Fruit fly (Drosophila melanogaster) whole organism, wandering third instar larva: ENCODE results near the gene CG9525.

Experiments
- Dfd ChIP-seq: fragments of >200 bp; optimal IDR thresholded peaks from 2 replicates; lab custom pipeline; 2017; ENCODE audit warnings: missing biosample characterization, missing genetic modification characterization
- N ChIP-seq: fragments of >200 bp; optimal IDR thresholded peaks from 2 replicates; lab custom pipeline; 2018; ENCODE audit warnings: missing biosample characterization, missing external identifiers, missing genetic modification characterization
- fru ChIP-seq: fragments of 200-800 bp; sonication (Bioruptor generic); optimal IDR thresholded peaks from 3 replicates; lab custom pipeline; 2016; ENCODE audit warnings: missing biosample characterization, mild to moderate bottlenecking, missing genetic modification characterization
- pan ChIP-seq: fragments of >200 bp; optimal IDR thresholded peaks from 2 replicates; lab custom pipeline; 2017
- sv ChIP-seq: fragments of 200-800 bp; sonication (Bioruptor generic); optimal IDR thresholded peaks from 3 replicates; lab custom pipeline; 2016; ENCODE audit warnings: missing biosample characterization, missing genetic modification characterization
- tai ChIP-seq: sonication (Bioruptor generic); optimal IDR thresholded peaks from 2 replicates; lab custom pipeline; 2016; ENCODE audit warnings: missing biosample characterization, missing genetic modification characterization

DNA sequence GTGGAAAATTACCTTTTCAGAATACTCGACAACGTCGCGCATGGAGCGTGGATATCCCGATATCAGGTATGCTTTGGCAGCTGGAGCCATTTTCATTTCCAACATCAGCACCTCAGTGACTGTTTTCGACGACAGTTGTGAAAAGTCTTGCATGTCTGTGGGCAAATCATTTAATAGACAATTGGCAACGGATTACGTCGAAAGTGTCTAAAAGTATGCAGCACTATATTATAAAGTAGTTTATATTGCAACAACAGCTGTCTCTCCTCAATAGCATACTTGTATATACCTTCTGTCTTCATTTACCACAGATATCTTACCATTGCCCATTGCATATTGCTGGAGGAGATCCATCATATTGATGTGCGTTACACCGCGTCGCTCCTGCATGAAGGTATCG is 10.8 kb upstream of the CG9525 start:
- TF ChIP-seq Dfd (GFP tag; lab: Kevin White, UChicago) (no peak), sv (GFP tag; lab: Kevin White, UChicago) (no peak), fru (GFP tag; lab: Kevin White, UChicago) (no peak), pan (lab: Kevin White, UChicago) (no peak), tai (GFP tag; lab: Kevin White, UChicago) (no peak), N (GFP tag; lab: Kevin White, UChicago) (no peak)
